Fruit fly (Drosophila melanogaster) whole organism, adult: ENCODE data around the gene eEF1gamma.

Source experiments
- CG5204 ChIP-seq: fragments of 200-800 bp; sonication (Bioruptor generic); optimal IDR thresholded peaks from 2 replicates; lab custom pipeline; 2016; ENCODE audit warnings: missing biosample characterization, missing genetic modification characterization
- Clk ChIP-seq: fragments of 200-800 bp; sonication (Bioruptor generic); optimal IDR thresholded peaks from 2 replicates; lab custom pipeline; 2017; ENCODE audit warnings: missing biosample characterization, missing genetic modification characterization
- Hr96 ChIP-seq: fragments of 200-800 bp; sonication (Bioruptor generic); optimal IDR thresholded peaks from 2 replicates; lab custom pipeline; 2016; ENCODE audit warnings: missing biosample characterization, missing genetic modification characterization
- kay ChIP-seq: fragments of 200-800 bp; sonication (Bioruptor generic); peaks from one replicate; lab custom pipeline; 2016; ENCODE audit warnings: missing biosample characterization, missing genetic modification characterization, borderline replicate concordance
- ovo ChIP-seq: fragments of 200-800 bp; sonication (Bioruptor generic); optimal IDR thresholded peaks from 2 replicates; lab custom pipeline; 2016; ENCODE audit warnings: missing biosample characterization, missing genetic modification characterization
- pad ChIP-seq: fragments of 200-800 bp; sonication (Bioruptor generic); optimal IDR thresholded peaks from 3 replicates; lab custom pipeline; 2017; ENCODE audit warnings: missing biosample characterization, missing genetic modification characterization, mild to moderate bottlenecking, moderate library complexity, missing genetic modification reagents
- toe ChIP-seq: fragments of 200-800 bp; sonication (Bioruptor generic); optimal IDR thresholded peaks from 2 replicates; lab custom pipeline; 2016; ENCODE audit warnings: missing biosample characterization, missing genetic modification characterization

DNA sequence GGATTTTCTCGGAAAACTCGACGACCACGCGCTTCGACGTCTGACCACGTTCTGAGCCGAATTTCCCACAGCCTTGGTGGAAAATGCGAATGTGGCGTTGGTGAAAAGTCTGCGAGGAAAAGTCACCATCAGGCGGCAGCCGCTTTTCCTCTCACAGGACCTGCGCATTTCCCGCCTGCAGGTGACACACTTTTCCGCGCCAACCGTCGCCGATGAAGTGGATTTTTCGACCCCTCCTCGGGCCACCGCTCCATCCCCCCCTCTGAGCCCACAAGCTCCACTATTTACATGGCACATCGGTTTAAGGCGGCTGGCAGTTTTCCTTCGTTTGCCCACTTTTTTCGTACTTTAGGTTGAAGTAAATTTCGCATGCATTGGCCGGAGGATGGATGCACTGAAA is 25.0 kb upstream of the eEF1gamma start, which contains the start of gene jus:
- TF ChIP-seq pad (peak; percentile 22), ovo (GFP tag; lab: Kevin White, UChicago) (no peak), Hr96 (GFP tag; lab: Kevin White, UChicago) (no peak), toe (GFP tag; lab: Kevin White, UChicago) (no peak), Clk (GFP tag; lab: Kevin White, UChicago) (no peak), kay (GFP tag; lab: Kevin White, UChicago) (no peak), CG5204 (GFP tag; lab: Kevin White, UChicago) (no peak)
